Worm (Caenorhabditis elegans): ENCODE measurements around the gene ZK1128.7.

Gene ZK1128.7

DNA sequence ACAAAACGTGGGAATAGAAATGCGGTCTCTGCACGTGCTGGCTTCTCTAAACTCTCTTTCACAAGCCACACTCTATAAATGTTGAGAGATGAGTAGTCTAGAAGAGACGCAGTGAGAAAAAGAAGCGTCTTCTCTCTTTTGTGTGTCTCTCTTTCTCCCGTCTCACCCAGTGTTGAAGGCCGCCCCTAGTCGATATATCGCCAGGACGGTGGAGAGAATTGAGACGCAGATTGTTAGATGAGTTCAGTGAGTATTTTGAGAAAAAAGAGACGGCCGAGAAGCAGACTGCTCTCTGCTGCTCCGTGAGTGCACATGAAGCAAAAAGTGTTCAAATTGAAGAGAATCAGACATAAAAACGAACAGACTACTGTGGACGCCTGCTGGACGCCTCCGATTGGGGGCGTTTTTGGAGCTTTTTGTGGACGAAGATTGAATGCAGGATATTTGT, 40.3 kb upstream of the ZK1128.7 start:
- peak; percentile 66 for TF ChIP-seq T20F7.1 (GFP tag; optimal IDR thresholded peaks at IDR 0.05)
- 0 out of 2 replicates have a peak, but pooled peaks have one; percentile 41 for TF ChIP-seq vab-7 (GFP tag; IDR thresholded peaks at IDR 0.05)
- TF ChIP-seq nhr-76 (tag; optimal IDR thresholded peaks at IDR 0.05): no peak
- peak; percentile 43 for TF ChIP-seq F10B5.3 (tag; optimal IDR thresholded peaks at IDR 0.05)
- TF ChIP-seq set-16 (GFP tag; IDR thresholded peaks at IDR 0.05): peak; percentile 53
- peak; percentile 74 for TF ChIP-seq ceh-28 (tag; optimal IDR thresholded peaks at IDR 0.05)
- no peak for TF ChIP-seq nhr-41 (GFP tag; IDR thresholded peaks at IDR 0.05)
- TF ChIP-seq spr-3 (GFP tag; optimal IDR thresholded peaks at IDR 0.05): peak; percentile 22
- TF ChIP-seq hmg-1.1 (GFP tag; IDR thresholded peaks at IDR 0.05): peak; percentile 96
- TF ChIP-seq lin-38 (GFP tag; IDR thresholded peaks at IDR 0.05): no peak; the same call in 1 of the 2 replicates
- TF ChIP-seq ceh-20 (GFP tag; IDR thresholded peaks at IDR 0.05): peak; percentile 81
- peak; percentile 34 for TF ChIP-seq nhr-77 (tag; optimal IDR thresholded peaks at IDR 0.05)
- TF ChIP-seq dve-1 (tag; optimal IDR thresholded peaks at IDR 0.05; ENCODE audit: insufficient read depth): peak; percentile 96
- no peak for TF ChIP-seq madf-9 (GFP tag; conservative IDR thresholded peaks at IDR 0.05)
- no peak for TF ChIP-seq zfp-3 (GFP tag; conservative IDR thresholded peaks at IDR 0.05)
- TF ChIP-seq lin-15B (tag; optimal IDR thresholded peaks at IDR 0.05): no peak
- TF ChIP-seq rbr-2 (tag; optimal IDR thresholded peaks at IDR 0.05): peak; percentile 89
- TF ChIP-seq lin-13 (GFP tag; optimal IDR thresholded peaks at IDR 0.05): peak; percentile 38
- TF ChIP-seq snpc-1.2 (GFP tag; IDR thresholded peaks at IDR 0.05): no peak
- TF ChIP-seq cey-2 (tag; optimal IDR thresholded peaks at IDR 0.05; ENCODE audit: borderline replicate concordance, insufficient read depth): peak; percentile 34
- peak; percentile 80 for TF ChIP-seq egl-43 (GFP tag; IDR thresholded peaks at IDR 0.05)
- peak; percentile 85 for TF ChIP-seq ctbp-1 (GFP tag; IDR thresholded peaks at IDR 0.05)
- no peak for TF ChIP-seq dmd-8 (GFP tag; IDR thresholded peaks at IDR 0.05)
- TF ChIP-seq mxl-2 (GFP tag; conservative IDR thresholded peaks at IDR 0.05): 0 out of 2 replicates have a peak, but pooled peaks have one; percentile 4
- TF ChIP-seq dpl-1 (GFP tag; optimal IDR thresholded peaks at IDR 0.05): peak; percentile 62
- TF ChIP-seq Y48G9A.11 (GFP tag; IDR thresholded peaks at IDR 0.05): no peak
- TF ChIP-seq php-3 (GFP tag; IDR thresholded peaks at IDR 0.05): peak; percentile 79
- no peak for TF ChIP-seq F44E2.7 (GFP tag; IDR thresholded peaks at IDR 0.05)
- peak; percentile 76 for TF ChIP-seq jun-1 (tag; optimal IDR thresholded peaks at IDR 0.05)
- peak; percentile 70 to 93 for TF ChIP-seq lsy-2 (tag; optimal IDR thresholded peaks at IDR 0.05)
- peak; percentile 79 for TF ChIP-seq nhr-102 (tag; optimal IDR thresholded peaks at IDR 0.05)
- TF ChIP-seq nhr-25 (tag; optimal IDR thresholded peaks at IDR 0.05; ENCODE audit: borderline replicate concordance, insufficient read depth): peak; percentile 67
- no peak for TF ChIP-seq skn-1 (tag; optimal IDR thresholded peaks at IDR 0.05)
- TF ChIP-seq mdt-29 (GFP tag; IDR thresholded peaks at IDR 0.05): no peak
- peak; percentile 95 for TF ChIP-seq hlh-30 (tag; optimal IDR thresholded peaks at IDR 0.05; ENCODE audit: insufficient read depth)
- TF ChIP-seq hif-1 (tag; optimal IDR thresholded peaks at IDR 0.05): peak in 1 of 2 experiments; percentile 77
- TF ChIP-seq saeg-2 (GFP tag; IDR thresholded peaks at IDR 0.05): peak; percentile 50; the same call in 1 of the 2 replicates
- TF ChIP-seq pha-4 (GFP tag; IDR thresholded peaks at IDR 0.05): peak; percentile 67
- peak; percentile 85 for TF ChIP-seq pha-4 (tag; optimal IDR thresholded peaks at IDR 0.05)
- peak; percentile 91 for TF ChIP-seq mep-1 (tag; optimal IDR thresholded peaks at IDR 0.05)
- TF ChIP-seq daf-19 (GFP tag; conservative IDR thresholded peaks at IDR 0.05): peak; percentile 62; the same call in 1 of the 2 replicates
- TF ChIP-seq ces-1 (GFP tag; optimal IDR thresholded peaks at IDR 0.05): peak; percentile 10
- TF ChIP-seq unc-130 (GFP tag; optimal IDR thresholded peaks at IDR 0.05): no peak
- TF ChIP-seq daf-8 (GFP tag; IDR thresholded peaks at IDR 0.05): no peak
- no peak for TF ChIP-seq dmd-9 (GFP tag; IDR thresholded peaks at IDR 0.05)
- no peak for TF ChIP-seq tag-97 (GFP tag; IDR thresholded peaks at IDR 0.05)
- TF ChIP-seq zfp-2 (tag; optimal IDR thresholded peaks at IDR 0.05): no peak
- TF ChIP-seq ceh-44 (GFP tag; IDR thresholded peaks at IDR 0.05): no peak
- peak; percentile 80 for TF ChIP-seq lin-1 (GFP tag; IDR thresholded peaks at IDR 0.05)
- no peak for TF ChIP-seq Y105C5A.15 (GFP tag; IDR thresholded peaks at IDR 0.05)
